Worm (Caenorhabditis elegans) whole organism, young adult: ENCODE measurements around the gene nhr-186.

ENCODE experiments used
- Y67H2A.10 ChIP-seq: fragments of 200-800 bp; sonication (Bioruptor generic); conservative IDR thresholded peaks from 2 replicates; pipeline ENCODE4 v1.3.6; 2022; ENCODE audit warnings: missing genetic modification reagents, missing genetic modification characterization, missing compliant biosample characterization
- ama-1 ChIP-seq, 3 experiments: fragments of 150-350 bp in 1 of 3; sonication (generic microtip) in 2 of 3; optimal IDR thresholded peaks; 2 replicates each; lab custom pipeline; 2014 to 2018; ENCODE audit warnings: missing biosample characterization in 2 of 3, missing genetic modification characterization in 2 of 3, missing genetic modification reagents in 2 of 3
- cebp-2 ChIP-seq: fragments of 200-800 bp; sonication (Bioruptor generic); IDR thresholded peaks from 2 replicates; pipeline ENCODE4 v1.3.6; 2022; ENCODE audit warnings: missing genetic modification characterization, missing compliant biosample characterization
- ceh-58 ChIP-seq: fragments of 200-800 bp; sonication (Bioruptor generic); IDR thresholded peaks from 2 replicates; pipeline ENCODE4 v1.3.6; 2022; ENCODE audit warnings: missing genetic modification characterization, missing compliant biosample characterization
- dpff-1 ChIP-seq: sonication (generic microtip); optimal IDR thresholded peaks from 2 replicates; lab custom pipeline; 2017; ENCODE audit warnings: mild to moderate bottlenecking, missing genetic modification characterization, missing compliant biosample characterization
- nhr-120 ChIP-seq: fragments of 200-800 bp; sonication (Bioruptor generic); IDR thresholded peaks from 2 replicates; pipeline ENCODE4 v1.3.6; 2022; ENCODE audit warnings: missing genetic modification characterization, missing compliant biosample characterization
- rcor-1 ChIP-seq: fragments of 200-800 bp; sonication (Bioruptor generic); IDR thresholded peaks from 2 replicates; pipeline ENCODE4 v1.3.6; 2022; ENCODE audit warnings: missing genetic modification reagents, missing genetic modification characterization, missing compliant biosample characterization
- ztf-22 ChIP-seq: fragments of 200-800 bp; sonication (Bioruptor generic); optimal IDR thresholded peaks from 2 replicates; lab custom pipeline; 2018; ENCODE audit warnings: mild to moderate bottlenecking, missing genetic modification characterization, moderate library complexity, missing compliant biosample characterization

ce11 chrV:3868905-3869304 is 14.2 kb upstream of the nhr-186 start, which contains the start of gene nhr-157:
- TF ChIP-seq cebp-2 (GFP tag; lab: Robert Waterston, UW) (no peak), ceh-58 (GFP tag; lab: Robert Waterston, UW) (no peak), ztf-22 (GFP tag; lab: Kevin White, UChicago) (no peak), rcor-1 (GFP tag; lab: Robert Waterston, UW) (no peak), Y67H2A.10 (GFP tag; lab: Robert Waterston, UW) (no peak), ama-1 (optimal IDR thresholded peaks at IDR 0.05; lab: Kevin White, UChicago) (no peak), ama-1 (GFP tag; optimal IDR thresholded peaks at IDR 0.05; lab: Kevin White, UChicago) (no peak), nhr-120 (GFP tag; lab: Robert Waterston, UW) (no peak), dpff-1 (tag; lab: Kevin White, UChicago) (no peak)
